Fruit fly (Drosophila melanogaster) whole organism, wandering third instar larva: ENCODE results near the gene Nubp1.

Experiments
- Abd-B ChIP-seq: fragments of >200 bp; optimal IDR thresholded peaks from 2 replicates; lab custom pipeline; 2017; ENCODE audit warnings: missing biosample characterization, missing genetic modification characterization
- CG32264 ChIP-seq: fragments of 200-800 bp; sonication (Bioruptor generic); optimal IDR thresholded peaks from 2 replicates; lab custom pipeline; 2016; ENCODE audit warnings: missing biosample characterization, missing genetic modification characterization
- CG9705 ChIP-seq: fragments of 200-800 bp; sonication (Bioruptor generic); optimal IDR thresholded peaks from 2 replicates; lab custom pipeline; 2018; ENCODE audit warnings: missing biosample characterization, mild to moderate bottlenecking, missing genetic modification characterization
- Dfd ChIP-seq: fragments of >200 bp; optimal IDR thresholded peaks from 2 replicates; lab custom pipeline; 2017; ENCODE audit warnings: missing biosample characterization, missing genetic modification characterization
- Dif ChIP-seq: fragments of 200-275, 200-300 bp; sonication (Bioruptor generic); optimal IDR thresholded peaks from 2 replicates; lab custom pipeline; 2018; ENCODE audit warnings: missing biosample characterization, missing genetic modification characterization; ENCODE audit not compliant: partially characterized antibody
- GATAd ChIP-seq: sonication (Bioruptor generic); optimal IDR thresholded peaks from 2 replicates; lab custom pipeline; 2016; ENCODE audit warnings: missing biosample characterization, missing genetic modification characterization
- HLH106 ChIP-seq: fragments of 200-800 bp; optimal IDR thresholded peaks from 3 replicates; lab custom pipeline; 2019; ENCODE audit warnings: missing biosample characterization, mild to moderate bottlenecking, missing genetic modification characterization, moderate library complexity
- Hnf4 ChIP-seq: fragments of 200-800 bp; sonication (Bioruptor generic); optimal IDR thresholded peaks from 2 replicates; lab custom pipeline; 2016; ENCODE audit warnings: missing biosample characterization, mild to moderate bottlenecking, missing genetic modification characterization
- Hr83 ChIP-seq: fragments of 200-300 bp; sonication (Bioruptor generic); optimal IDR thresholded peaks from 2 replicates; lab custom pipeline; 2016; ENCODE audit warnings: missing biosample characterization, mild to moderate bottlenecking, missing genetic modification characterization, moderate library complexity; ENCODE audit not compliant: poor library complexity, severe bottlenecking
- Jra ChIP-seq: sonication (Bioruptor generic); optimal IDR thresholded peaks from 2 replicates; lab custom pipeline; 2016; ENCODE audit warnings: missing biosample characterization, missing genetic modification characterization
- Mio ChIP-seq: sonication (Bioruptor generic); optimal IDR thresholded peaks from 2 replicates; lab custom pipeline; 2016; ENCODE audit warnings: missing biosample characterization, missing genetic modification characterization
- Myc ChIP-seq: fragments of >200 bp; optimal IDR thresholded peaks from 2 replicates; lab custom pipeline; 2017
- N ChIP-seq: fragments of >200 bp; optimal IDR thresholded peaks from 2 replicates; lab custom pipeline; 2018; ENCODE audit warnings: missing biosample characterization, missing external identifiers, missing genetic modification characterization
- OdsH ChIP-seq: fragments of 200-800 bp; sonication (Bioruptor generic); optimal IDR thresholded peaks from 2 replicates; lab custom pipeline; 2016; ENCODE audit warnings: missing biosample characterization, mild to moderate bottlenecking, missing genetic modification characterization
- Rel ChIP-seq, 2 experiments: fragments of 200-800 bp; sonication (Bioruptor generic) in 1 of 2; optimal IDR thresholded peaks; 2 replicates in 1 of 2; 3 replicates in 1 of 2; lab custom pipeline; 2016 to 2019; ENCODE audit warnings: mild to moderate bottlenecking in 2 of 2, missing biosample characterization in 2 of 2, missing genetic modification characterization in 2 of 2, moderate library complexity in 1 of 2
- Sp1 ChIP-seq: fragments of 200-800 bp; sonication (Bioruptor generic); optimal IDR thresholded peaks from 3 replicates; lab custom pipeline; 2019; ENCODE audit warnings: missing biosample characterization, mild to moderate bottlenecking, missing genetic modification characterization, moderate library complexity
- Vsx2 ChIP-seq: fragments of 200-300, 225-300 bp; sonication (Bioruptor generic); optimal IDR thresholded peaks from 2 replicates; lab custom pipeline; 2018; ENCODE audit warnings: missing biosample characterization, missing genetic modification characterization; ENCODE audit not compliant: partially characterized antibody
- br ChIP-seq: fragments of 200-800 bp; sonication (Bioruptor generic); optimal IDR thresholded peaks from 2 replicates; lab custom pipeline; 2016; ENCODE audit warnings: missing biosample characterization, missing genetic modification characterization
- brk ChIP-seq: fragments of 200-800 bp; sonication (Bioruptor generic); optimal IDR thresholded peaks from 2 replicates; lab custom pipeline; 2016; ENCODE audit warnings: missing biosample characterization, mild to moderate bottlenecking, missing genetic modification characterization
- dmrt93B ChIP-seq: fragments of 200-800 bp; sonication (Bioruptor generic); optimal IDR thresholded peaks from 2 replicates; lab custom pipeline; 2018; ENCODE audit warnings: missing biosample characterization, mild to moderate bottlenecking, missing genetic modification characterization
- dsf ChIP-seq: sonication (Bioruptor generic); optimal IDR thresholded peaks from 2 replicates; lab custom pipeline; 2016; ENCODE audit warnings: missing biosample characterization, missing genetic modification characterization, borderline replicate concordance
- ey ChIP-seq: fragments of 200-800 bp; sonication (Bioruptor generic); optimal IDR thresholded peaks from 2 replicates; lab custom pipeline; 2016; ENCODE audit warnings: missing biosample characterization, missing genetic modification characterization
- fru ChIP-seq: fragments of 200-800 bp; sonication (Bioruptor generic); optimal IDR thresholded peaks from 3 replicates; lab custom pipeline; 2016; ENCODE audit warnings: missing biosample characterization, mild to moderate bottlenecking, missing genetic modification characterization
- h ChIP-seq: fragments of 200-800 bp; sonication (Bioruptor generic); optimal IDR thresholded peaks from 3 replicates; lab custom pipeline; 2016; ENCODE audit warnings: missing biosample characterization, mild to moderate bottlenecking, missing genetic modification characterization
- jim ChIP-seq: fragments of 175-275, 200-325 bp; sonication (Bioruptor generic); optimal IDR thresholded peaks from 2 replicates; lab custom pipeline; 2016; ENCODE audit warnings: missing biosample characterization, mild to moderate bottlenecking, missing genetic modification characterization
- pan ChIP-seq: fragments of >200 bp; optimal IDR thresholded peaks from 2 replicates; lab custom pipeline; 2017
- psq ChIP-seq: fragments of 200-800 bp; sonication (Bioruptor generic); optimal IDR thresholded peaks from 3 replicates; lab custom pipeline; 2017; ENCODE audit warnings: missing biosample characterization, mild to moderate bottlenecking, missing genetic modification characterization, moderate library complexity
- rgr ChIP-seq: fragments of 200-800 bp; sonication (Bioruptor generic); optimal IDR thresholded peaks from 3 replicates; lab custom pipeline; 2016; ENCODE audit warnings: missing biosample characterization, mild to moderate bottlenecking, missing genetic modification characterization
- sage ChIP-seq: fragments of 200-800 bp; sonication (Bioruptor generic); optimal IDR thresholded peaks from 2 replicates; lab custom pipeline; 2016; ENCODE audit warnings: missing biosample characterization, mild to moderate bottlenecking, missing genetic modification characterization
- sv ChIP-seq: fragments of 200-800 bp; sonication (Bioruptor generic); optimal IDR thresholded peaks from 3 replicates; lab custom pipeline; 2016; ENCODE audit warnings: missing biosample characterization, missing genetic modification characterization
- tai ChIP-seq: sonication (Bioruptor generic); optimal IDR thresholded peaks from 2 replicates; lab custom pipeline; 2016; ENCODE audit warnings: missing biosample characterization, missing genetic modification characterization
- usp ChIP-seq: fragments of >200 bp; optimal IDR thresholded peaks from 2 replicates; lab custom pipeline; 2017; ENCODE audit warnings: missing biosample characterization, missing genetic modification characterization
- woc ChIP-seq: sonication (Bioruptor generic); optimal IDR thresholded peaks from 2 replicates; lab custom pipeline; 2016; ENCODE audit warnings: missing biosample characterization, mild to moderate bottlenecking, missing genetic modification characterization

The Nubp1 gene

dm6 chr2L:16703008-16703510, 29.3 kb upstream of the Nubp1 start:
- peak; percentile 21 for TF ChIP-seq Hnf4 (GFP tag; lab: Kevin White, UChicago)
- no peak for TF ChIP-seq Jra (GFP tag; lab: Kevin White, UChicago)
- no peak for TF ChIP-seq br
- TF ChIP-seq ey, result no peak
- TF ChIP-seq jim, result no peak

dm6 chr2L:16703753-16704152, 28.6 kb upstream of the Nubp1 start:
- TF ChIP-seq N (GFP tag; lab: Kevin White, UChicago) (no peak), h (GFP tag; lab: Kevin White, UChicago) (peak; percentile 22), Jra (GFP tag; lab: Kevin White, UChicago) (no peak), rgr (GFP tag; lab: Kevin White, UChicago) (peak; percentile 48), ey (peak; percentile 21), Vsx2 (GFP tag; lab: Kevin White, UChicago) (no peak), Dfd (GFP tag; lab: Kevin White, UChicago) (no peak), Rel (GFP tag; optimal IDR thresholded peaks at IDR 0.05; lab: Kevin White, UChicago) (no peak), Rel (tag; optimal IDR thresholded peaks at IDR 0.05; lab: Kevin White, UChicago) (no peak), woc (GFP tag; lab: Kevin White, UChicago) (no peak), usp (GFP tag; lab: Kevin White, UChicago) (no peak), dsf (GFP tag; lab: Kevin White, UChicago) (no peak), brk (GFP tag; lab: Kevin White, UChicago) (no peak), sage (no peak), psq (GFP tag; lab: Kevin White, UChicago) (no peak), Myc (lab: Kevin White, UChicago) (no peak), dmrt93B (GFP tag; lab: Kevin White, UChicago) (no peak), Dif (no peak), Mio (GFP tag; lab: Kevin White, UChicago) (no peak), pan (lab: Kevin White, UChicago) (no peak), Hnf4 (GFP tag; lab: Kevin White, UChicago) (peak; percentile 20), GATAd (GFP tag; lab: Kevin White, UChicago) (no peak), HLH106 (tag; lab: Kevin White, UChicago) (no peak), Sp1 (GFP tag; lab: Kevin White, UChicago) (no peak), fru (GFP tag; lab: Kevin White, UChicago) (peak; percentile 8), tai (GFP tag; lab: Kevin White, UChicago) (no peak), Hr83 (no peak), CG32264 (GFP tag; lab: Kevin White, UChicago) (no peak), br (peak; percentile 6), Abd-B (GFP tag; lab: Kevin White, UChicago) (no peak), sv (GFP tag; lab: Kevin White, UChicago) (peak; percentile 26), OdsH (peak; percentile 1)

- no peak for TF ChIP-seq psq (GFP tag; lab: Kevin White, UChicago)
- TF ChIP-seq OdsH, result no peak
- TF ChIP-seq Dif, result no peak
- no peak for TF ChIP-seq br
- TF ChIP-seq GATAd (GFP tag; lab: Kevin White, UChicago), result no peak
- TF ChIP-seq usp (GFP tag; lab: Kevin White, UChicago), result no peak
- TF ChIP-seq rgr (GFP tag; lab: Kevin White, UChicago), result no peak
- TF ChIP-seq dmrt93B (GFP tag; lab: Kevin White, UChicago), result no peak
- TF ChIP-seq Myc (lab: Kevin White, UChicago), result no peak
- TF ChIP-seq sv (GFP tag; lab: Kevin White, UChicago), result no peak
- no peak for TF ChIP-seq tai (GFP tag; lab: Kevin White, UChicago)
- no peak for TF ChIP-seq woc (GFP tag; lab: Kevin White, UChicago)
- TF ChIP-seq sage, result no peak
- no peak for TF ChIP-seq fru (GFP tag; lab: Kevin White, UChicago)
- no peak for TF ChIP-seq CG9705 (GFP tag; lab: Kevin White, UChicago)
- TF ChIP-seq h (GFP tag; lab: Kevin White, UChicago), result no peak
- TF ChIP-seq Hr83, result no peak
- TF ChIP-seq, all 38 proteins: peak for 0
Observed at dm6 chr2L:16706882-16707775, 25.2 kb upstream of the Nubp1 start.
